Worm (Caenorhabditis elegans): ENCODE results near the gene mett-10.

ce11 chrIII:10076042-10076441 is 38.8 kb upstream of the mett-10 start:
- TF ChIP-seq ref-1 (GFP tag; conservative IDR thresholded peaks at IDR 0.05) = no peak
- TF ChIP-seq klf-2 (GFP tag; conservative IDR thresholded peaks at IDR 0.05) = no peak
